Fruit fly (Drosophila melanogaster) whole organism, adult: ENCODE data around the gene Eig71Eg.

Experiments used
- CG12768 ChIP-seq: fragments of 200-800 bp; sonication (Bioruptor generic); optimal IDR thresholded peaks from 2 replicates; lab custom pipeline; 2017; ENCODE audit warnings: missing biosample characterization, missing genetic modification characterization, mild to moderate bottlenecking, moderate library complexity, missing genetic modification reagents
- CG14711 ChIP-seq: fragments of 200-800 bp; sonication (Bioruptor generic); optimal IDR thresholded peaks from 2 replicates; lab custom pipeline; 2018; ENCODE audit warnings: missing biosample characterization, mild to moderate bottlenecking, missing genetic modification characterization, moderate library complexity
- Crg-1 ChIP-seq: fragments of 200-800 bp; sonication (Bioruptor generic); optimal IDR thresholded peaks from 2 replicates; lab custom pipeline; 2016; ENCODE audit warnings: missing biosample characterization, missing genetic modification characterization
- Mnt ChIP-seq: fragments of 200-800 bp; sonication (Bioruptor generic); optimal IDR thresholded peaks from 2 replicates; lab custom pipeline; 2016; ENCODE audit warnings: missing biosample characterization, mild to moderate bottlenecking, missing genetic modification characterization
- bab1 ChIP-seq: fragments of 200-800 bp; sonication (Bioruptor generic); optimal IDR thresholded peaks from 3 replicates; lab custom pipeline; 2019; ENCODE audit warnings: missing biosample characterization, mild to moderate bottlenecking, missing genetic modification characterization, moderate library complexity
- kay ChIP-seq: fragments of 200-800 bp; sonication (Bioruptor generic); peaks from one replicate; lab custom pipeline; 2016; ENCODE audit warnings: missing biosample characterization, missing genetic modification characterization, borderline replicate concordance

DNA sequence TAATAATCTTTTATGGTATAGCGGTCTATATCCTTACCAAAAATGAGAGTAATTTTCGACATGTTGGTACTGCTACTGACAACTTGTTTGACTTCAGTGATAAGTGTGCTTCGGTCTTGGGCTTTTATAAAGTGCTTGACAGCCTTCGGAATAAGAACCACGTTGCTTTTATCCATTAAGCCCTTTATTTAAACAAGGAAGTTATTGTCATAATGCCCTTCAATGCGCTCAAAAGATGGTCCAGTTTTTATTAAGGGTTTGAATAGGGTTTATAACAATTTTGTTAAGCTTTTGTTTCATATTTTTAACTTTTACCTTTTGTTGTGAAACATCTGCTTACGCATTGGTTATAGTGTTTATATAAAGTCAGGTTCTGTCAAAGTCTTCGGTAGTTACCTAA lies 5.3 kb upstream of the Eig71Eg start, which contains the start of the genes Eig71Ec and Eig71Ed:
- TF ChIP-seq kay (GFP tag; lab: Kevin White, UChicago) (no peak), Crg-1 (GFP tag; lab: Kevin White, UChicago) (no peak), CG12768 (GFP tag; lab: Kevin White, UChicago) (no peak), Mnt (GFP tag; lab: Kevin White, UChicago) (no peak), CG14711 (tag; lab: Kevin White, UChicago) (no peak), bab1 (GFP tag; lab: Kevin White, UChicago) (no peak)
